Worm (Caenorhabditis elegans): ENCODE data around the gene K05G3.2.

The K05G3.2 gene

ce11 chrX:16494630-16495029 lies at the start of gene K05G3.2:
Gene K05G3.2 (plus strand): TSS chrX:16494930.
- TF ChIP-seq nhr-67 (tag; optimal IDR thresholded peaks at IDR 0.05) = no peak
- no peak for TF ChIP-seq mml-1 (tag; optimal IDR thresholded peaks at IDR 0.05)
- TF ChIP-seq daf-12 (tag; optimal IDR thresholded peaks at IDR 0.05) = no peak
- TF ChIP-seq elt-3 (tag; optimal IDR thresholded peaks at IDR 0.05) = no peak
- no peak for TF ChIP-seq ceh-16 (tag; optimal IDR thresholded peaks at IDR 0.05)
- no peak for TF ChIP-seq lin-15B (tag; optimal IDR thresholded peaks at IDR 0.05)
- TF ChIP-seq aly-2 (tag; optimal IDR thresholded peaks at IDR 0.05) = no peak
- no peak for TF ChIP-seq mdl-1 (tag; optimal IDR thresholded peaks at IDR 0.05)
- no peak for TF ChIP-seq ztf-4 (tag; optimal IDR thresholded peaks at IDR 0.05)
- TF ChIP-seq nhr-237 (tag; optimal IDR thresholded peaks at IDR 0.05) = no peak
- TF ChIP-seq snpc-4 (tag; optimal IDR thresholded peaks at IDR 0.05) = no peak
- no peak for TF ChIP-seq ceh-9 (tag; optimal IDR thresholded peaks at IDR 0.05)

ce11 chrX:16445793-16446248 lies 48.9 kb upstream of the K05G3.2 start, which contains the start of gene twf-2:
Gene twf-2 (plus strand): TSS chrX:16446197.
- peak; percentile 90 for TF ChIP-seq hmg-11 (tag; optimal IDR thresholded peaks at IDR 0.05)
- peak; percentile 80 for TF ChIP-seq nfya-1 (tag; optimal IDR thresholded peaks at IDR 0.05; ENCODE audit: insufficient read depth)
- TF ChIP-seq eor-1 (tag; optimal IDR thresholded peaks at IDR 0.05) = no peak
- peak; percentile 61 for TF ChIP-seq elt-2 (tag; optimal IDR thresholded peaks at IDR 0.05)
- no peak for TF ChIP-seq nhr-77 (tag; optimal IDR thresholded peaks at IDR 0.05)
- peak; percentile 79 for TF ChIP-seq lin-39 (tag; optimal IDR thresholded peaks at IDR 0.05)
- TF ChIP-seq nhr-76 (tag; optimal IDR thresholded peaks at IDR 0.05) = no peak
- no peak for TF ChIP-seq ceh-82 (tag; optimal IDR thresholded peaks at IDR 0.05)
- peak; percentile 87 for TF ChIP-seq pha-4 (tag; optimal IDR thresholded peaks at IDR 0.05)
- TF ChIP-seq nhr-25 (tag; optimal IDR thresholded peaks at IDR 0.05) = peak; percentile 35
- TF ChIP-seq unc-62 (GFP tag; optimal IDR thresholded peaks at IDR 0.05) = peak; percentile 63
- TF ChIP-seq mdl-1 (tag; optimal IDR thresholded peaks at IDR 0.05) = peak; percentile 40
- peak; percentile 47 for TF ChIP-seq lin-15B (tag; optimal IDR thresholded peaks at IDR 0.05)
- peak; percentile 8 for TF ChIP-seq ztf-4 (tag; optimal IDR thresholded peaks at IDR 0.05)
- TF ChIP-seq ZK546.5 (tag; optimal IDR thresholded peaks at IDR 0.05) = no peak
- peak; percentile 88 for TF ChIP-seq egl-5 (tag; optimal IDR thresholded peaks at IDR 0.05)
- peak; percentile 70 for TF ChIP-seq lsy-12 (tag; optimal IDR thresholded peaks at IDR 0.05)
- peak; percentile 9 for TF ChIP-seq jun-1 (tag; optimal IDR thresholded peaks at IDR 0.05)
- no peak for TF ChIP-seq nhr-43 (tag; optimal IDR thresholded peaks at IDR 0.05; ENCODE audit: poor library complexity, severe bottlenecking)
- TF ChIP-seq elt-3 (tag; optimal IDR thresholded peaks at IDR 0.05) = no peak
- TF ChIP-seq pqm-1 (tag; optimal IDR thresholded peaks at IDR 0.05) = peak; percentile 48
- peak; percentile 39 for TF ChIP-seq elt-1 (tag; optimal IDR thresholded peaks at IDR 0.05)
- TF ChIP-seq tbx-2 (tag; optimal IDR thresholded peaks at IDR 0.05) = peak; percentile 40
- peak; percentile 66 for TF ChIP-seq snpc-4 (tag; optimal IDR thresholded peaks at IDR 0.05)
- TF ChIP-seq ama-1 (optimal IDR thresholded peaks at IDR 0.05) = peak; percentile 6
- no peak for TF ChIP-seq egl-27 (tag; optimal IDR thresholded peaks at IDR 0.05)
- peak; percentile 56 for TF ChIP-seq nhr-23 (tag; optimal IDR thresholded peaks at IDR 0.05)

ce11 chrX:16447116-16447515 lies 47.6 kb upstream of the K05G3.2 start:
- TF ChIP-seq nhr-25 (tag; optimal IDR thresholded peaks at IDR 0.05) = peak; percentile 23
- no peak for TF ChIP-seq elt-2 (tag; optimal IDR thresholded peaks at IDR 0.05)
- peak; percentile 10 for TF ChIP-seq pha-4 (tag; optimal IDR thresholded peaks at IDR 0.05)

- no peak for TF ChIP-seq ceh-16 (tag; optimal IDR thresholded peaks at IDR 0.05)
- no peak for TF ChIP-seq unc-39 (tag; optimal IDR thresholded peaks at IDR 0.05)
- TF ChIP-seq nfya-1 (tag; optimal IDR thresholded peaks at IDR 0.05; ENCODE audit: insufficient read depth) = no peak
- TF ChIP-seq fkh-10 (GFP tag; optimal IDR thresholded peaks at IDR 0.05) = no peak
- TF ChIP-seq jun-1 (tag; optimal IDR thresholded peaks at IDR 0.05) = no peak
- no peak for TF ChIP-seq nhr-12 (tag; optimal IDR thresholded peaks at IDR 0.05)
- no peak for TF ChIP-seq egl-27 (tag; optimal IDR thresholded peaks at IDR 0.05)
- no peak for TF ChIP-seq ceh-9 (tag; optimal IDR thresholded peaks at IDR 0.05)
- TF ChIP-seq ama-1 (optimal IDR thresholded peaks at IDR 0.05) = no peak
- TF ChIP-seq sea-2 (GFP tag; optimal IDR thresholded peaks at IDR 0.05) = no peak
- TF ChIP-seq nhr-76 (tag; optimal IDR thresholded peaks at IDR 0.05) = no peak
- no peak for TF ChIP-seq hmg-11 (tag; optimal IDR thresholded peaks at IDR 0.05)
- no peak for TF ChIP-seq mdl-1 (tag; optimal IDR thresholded peaks at IDR 0.05)
- no peak for TF ChIP-seq nhr-28 (tag; optimal IDR thresholded peaks at IDR 0.05)
- no peak for TF ChIP-seq elt-2 (tag; optimal IDR thresholded peaks at IDR 0.05)
- no peak for TF ChIP-seq pha-4 (tag; optimal IDR thresholded peaks at IDR 0.05)
- TF ChIP-seq elt-1 (tag; optimal IDR thresholded peaks at IDR 0.05) = no peak
- no peak for TF ChIP-seq R02D3.7 (tag; optimal IDR thresholded peaks at IDR 0.05)
Observed at ce11 chrX:16451124-16451523, 43.6 kb upstream of the K05G3.2 start.
